Fruit fly (Drosophila melanogaster) whole organism, wandering third instar larva: Measurements from ENCODE around the gene CG7560.

Source experiments
- Abd-B ChIP-seq: fragments of >200 bp; optimal IDR thresholded peaks from 2 replicates; lab custom pipeline; 2017; ENCODE audit warnings: missing biosample characterization, missing genetic modification characterization
- CG32264 ChIP-seq: fragments of 200-800 bp; sonication (Bioruptor generic); optimal IDR thresholded peaks from 2 replicates; lab custom pipeline; 2016; ENCODE audit warnings: missing biosample characterization, missing genetic modification characterization
- CrebA ChIP-seq: fragments of 200-800 bp; sonication (Bioruptor generic); optimal IDR thresholded peaks from 2 replicates; lab custom pipeline; 2016; ENCODE audit warnings: missing biosample characterization, mild to moderate bottlenecking, missing genetic modification characterization, borderline replicate concordance
- Dfd ChIP-seq: fragments of >200 bp; optimal IDR thresholded peaks from 2 replicates; lab custom pipeline; 2017; ENCODE audit warnings: missing biosample characterization, missing genetic modification characterization
- Dif ChIP-seq: fragments of 200-275, 200-300 bp; sonication (Bioruptor generic); optimal IDR thresholded peaks from 2 replicates; lab custom pipeline; 2018; ENCODE audit warnings: missing biosample characterization, missing genetic modification characterization; ENCODE audit not compliant: partially characterized antibody
- GATAd ChIP-seq: sonication (Bioruptor generic); optimal IDR thresholded peaks from 2 replicates; lab custom pipeline; 2016; ENCODE audit warnings: missing biosample characterization, missing genetic modification characterization
- HLH106 ChIP-seq: fragments of 200-800 bp; optimal IDR thresholded peaks from 3 replicates; lab custom pipeline; 2019; ENCODE audit warnings: missing biosample characterization, mild to moderate bottlenecking, missing genetic modification characterization, moderate library complexity
- Hnf4 ChIP-seq: fragments of 200-800 bp; sonication (Bioruptor generic); optimal IDR thresholded peaks from 2 replicates; lab custom pipeline; 2016; ENCODE audit warnings: missing biosample characterization, mild to moderate bottlenecking, missing genetic modification characterization
- Hr78 ChIP-seq: fragments of >200 bp; optimal IDR thresholded peaks from 2 replicates; lab custom pipeline; 2017; ENCODE audit warnings: missing biosample characterization, missing genetic modification characterization
- Hr83 ChIP-seq: fragments of 200-300 bp; sonication (Bioruptor generic); optimal IDR thresholded peaks from 2 replicates; lab custom pipeline; 2016; ENCODE audit warnings: missing biosample characterization, mild to moderate bottlenecking, missing genetic modification characterization, moderate library complexity; ENCODE audit not compliant: poor library complexity, severe bottlenecking
- Jra ChIP-seq: sonication (Bioruptor generic); optimal IDR thresholded peaks from 2 replicates; lab custom pipeline; 2016; ENCODE audit warnings: missing biosample characterization, missing genetic modification characterization
- Mio ChIP-seq: sonication (Bioruptor generic); optimal IDR thresholded peaks from 2 replicates; lab custom pipeline; 2016; ENCODE audit warnings: missing biosample characterization, missing genetic modification characterization
- Myc ChIP-seq: fragments of >200 bp; optimal IDR thresholded peaks from 2 replicates; lab custom pipeline; 2017
- N ChIP-seq: fragments of >200 bp; optimal IDR thresholded peaks from 2 replicates; lab custom pipeline; 2018; ENCODE audit warnings: missing biosample characterization, missing external identifiers, missing genetic modification characterization
- OdsH ChIP-seq: fragments of 200-800 bp; sonication (Bioruptor generic); optimal IDR thresholded peaks from 2 replicates; lab custom pipeline; 2016; ENCODE audit warnings: missing biosample characterization, mild to moderate bottlenecking, missing genetic modification characterization
- Rel ChIP-seq, 2 experiments: fragments of 200-800 bp; sonication (Bioruptor generic) in 1 of 2; optimal IDR thresholded peaks; 2 replicates in 1 of 2; 3 replicates in 1 of 2; lab custom pipeline; 2016 to 2019; ENCODE audit warnings: mild to moderate bottlenecking in 2 of 2, missing biosample characterization in 2 of 2, missing genetic modification characterization in 2 of 2, moderate library complexity in 1 of 2
- Sp1 ChIP-seq: fragments of 200-800 bp; sonication (Bioruptor generic); optimal IDR thresholded peaks from 3 replicates; lab custom pipeline; 2019; ENCODE audit warnings: missing biosample characterization, mild to moderate bottlenecking, missing genetic modification characterization, moderate library complexity
- Vsx2 ChIP-seq: fragments of 200-300, 225-300 bp; sonication (Bioruptor generic); optimal IDR thresholded peaks from 2 replicates; lab custom pipeline; 2018; ENCODE audit warnings: missing biosample characterization, missing genetic modification characterization; ENCODE audit not compliant: partially characterized antibody
- br ChIP-seq: fragments of 200-800 bp; sonication (Bioruptor generic); optimal IDR thresholded peaks from 2 replicates; lab custom pipeline; 2016; ENCODE audit warnings: missing biosample characterization, missing genetic modification characterization
- dl ChIP-seq, 2 experiments: fragments of 175-275, 200-275 bp in 1 of 2; fragments of 200-275 bp in 1 of 2; sonication (Bioruptor generic); optimal IDR thresholded peaks; lab custom pipeline; 2018; ENCODE audit warnings: mild to moderate bottlenecking in 2 of 2, missing biosample characterization in 2 of 2, missing genetic modification characterization in 2 of 2, moderate library complexity in 2 of 2; ENCODE audit not compliant: partially characterized antibody in 2 of 2, insufficient read depth in 1 of 2
- dsf ChIP-seq: sonication (Bioruptor generic); optimal IDR thresholded peaks from 2 replicates; lab custom pipeline; 2016; ENCODE audit warnings: missing biosample characterization, missing genetic modification characterization, borderline replicate concordance
- ey ChIP-seq: fragments of 200-800 bp; sonication (Bioruptor generic); optimal IDR thresholded peaks from 2 replicates; lab custom pipeline; 2016; ENCODE audit warnings: missing biosample characterization, missing genetic modification characterization
- foxo ChIP-seq, 2 experiments: fragments of 200-800 bp; sonication (Bioruptor generic); optimal IDR thresholded peaks; 2 replicates in 1 of 2; 3 replicates in 1 of 2; lab custom pipeline; 2016 to 2017; ENCODE audit warnings: missing biosample characterization in 2 of 2, missing genetic modification characterization in 2 of 2
- fru ChIP-seq: fragments of 200-800 bp; sonication (Bioruptor generic); optimal IDR thresholded peaks from 3 replicates; lab custom pipeline; 2016; ENCODE audit warnings: missing biosample characterization, mild to moderate bottlenecking, missing genetic modification characterization
- h ChIP-seq: fragments of 200-800 bp; sonication (Bioruptor generic); optimal IDR thresholded peaks from 3 replicates; lab custom pipeline; 2016; ENCODE audit warnings: missing biosample characterization, mild to moderate bottlenecking, missing genetic modification characterization
- jim ChIP-seq: fragments of 175-275, 200-325 bp; sonication (Bioruptor generic); optimal IDR thresholded peaks from 2 replicates; lab custom pipeline; 2016; ENCODE audit warnings: missing biosample characterization, mild to moderate bottlenecking, missing genetic modification characterization
- lola ChIP-seq: fragments of >200 bp; optimal IDR thresholded peaks from 2 replicates; lab custom pipeline; 2017; ENCODE audit warnings: missing biosample characterization, missing genetic modification characterization
- psq ChIP-seq: fragments of 200-800 bp; sonication (Bioruptor generic); optimal IDR thresholded peaks from 3 replicates; lab custom pipeline; 2017; ENCODE audit warnings: missing biosample characterization, mild to moderate bottlenecking, missing genetic modification characterization, moderate library complexity
- rgr ChIP-seq: fragments of 200-800 bp; sonication (Bioruptor generic); optimal IDR thresholded peaks from 3 replicates; lab custom pipeline; 2016; ENCODE audit warnings: missing biosample characterization, mild to moderate bottlenecking, missing genetic modification characterization
- sage ChIP-seq: fragments of 200-800 bp; sonication (Bioruptor generic); optimal IDR thresholded peaks from 2 replicates; lab custom pipeline; 2016; ENCODE audit warnings: missing biosample characterization, mild to moderate bottlenecking, missing genetic modification characterization
- tai ChIP-seq: sonication (Bioruptor generic); optimal IDR thresholded peaks from 2 replicates; lab custom pipeline; 2016; ENCODE audit warnings: missing biosample characterization, missing genetic modification characterization

The CG7560 gene

DNA sequence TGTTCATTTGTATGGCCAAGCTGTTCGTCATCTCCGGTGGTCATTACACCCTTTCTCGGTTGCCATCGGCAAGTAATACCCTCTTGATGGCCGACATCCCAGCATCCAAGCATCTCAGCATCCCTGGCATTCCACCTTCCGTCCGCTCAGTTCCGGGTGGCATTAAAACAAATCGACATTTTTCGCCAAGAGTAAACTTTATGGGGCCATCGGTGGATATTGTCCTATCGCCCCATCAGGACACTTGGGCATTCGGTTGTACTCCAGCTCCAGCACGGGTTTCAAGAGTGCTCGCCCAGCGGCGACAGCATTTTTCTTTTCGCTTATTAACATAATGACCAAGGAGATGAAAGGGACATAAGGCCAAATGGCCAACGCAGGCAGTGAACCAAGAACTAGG is 15.3 kb downstream of the CG7560 start:
- TF ChIP-seq Myc (lab: Kevin White, UChicago) = no peak
- TF ChIP-seq CrebA (GFP tag; lab: Kevin White, UChicago) = no peak
- TF ChIP-seq Jra (GFP tag; lab: Kevin White, UChicago) = no peak
- TF ChIP-seq CG32264 (GFP tag; lab: Kevin White, UChicago) = no peak
- no peak for TF ChIP-seq Vsx2 (GFP tag; lab: Kevin White, UChicago)
- no peak for TF ChIP-seq foxo (GFP tag; optimal IDR thresholded peaks at IDR 0.05; lab: Kevin White, UChicago)
- no peak for TF ChIP-seq tai (GFP tag; lab: Kevin White, UChicago)
- TF ChIP-seq Sp1 (GFP tag; lab: Kevin White, UChicago) = no peak
- TF ChIP-seq Abd-B (GFP tag; lab: Kevin White, UChicago) = no peak
- no peak for TF ChIP-seq dsf (GFP tag; lab: Kevin White, UChicago)
- no peak for TF ChIP-seq Dfd (GFP tag; lab: Kevin White, UChicago)
- no peak for TF ChIP-seq N (GFP tag; lab: Kevin White, UChicago)

DNA sequence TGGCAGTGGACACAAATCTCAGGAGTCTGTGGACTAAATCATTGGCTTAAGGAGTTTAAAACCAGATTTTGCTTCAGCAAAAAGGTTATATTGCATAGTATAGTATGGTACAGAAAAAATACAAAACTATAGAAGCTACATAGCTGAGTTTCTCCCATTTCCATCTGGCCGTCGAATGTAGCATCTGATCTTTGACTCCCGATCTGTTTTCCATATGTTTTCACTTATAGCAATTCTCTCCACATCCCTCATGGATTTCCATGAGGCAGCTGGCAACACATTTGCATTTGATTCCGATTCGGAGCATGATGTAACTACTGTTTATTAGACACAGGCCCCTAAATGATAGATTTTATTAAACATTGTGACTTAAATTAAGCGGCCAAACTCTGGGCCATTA is 15.8 kb downstream of the CG7560 start:
- TF ChIP-seq Hnf4 (GFP tag; lab: Kevin White, UChicago) (no peak), Hr83 (GFP tag; lab: Kevin White, UChicago) (no peak), jim (GFP tag; lab: Kevin White, UChicago) (no peak), Vsx2 (GFP tag; lab: Kevin White, UChicago) (no peak), Mio (GFP tag; lab: Kevin White, UChicago) (no peak), h (GFP tag; lab: Kevin White, UChicago) (no peak), OdsH (GFP tag; lab: Kevin White, UChicago) (no peak)

DNA sequence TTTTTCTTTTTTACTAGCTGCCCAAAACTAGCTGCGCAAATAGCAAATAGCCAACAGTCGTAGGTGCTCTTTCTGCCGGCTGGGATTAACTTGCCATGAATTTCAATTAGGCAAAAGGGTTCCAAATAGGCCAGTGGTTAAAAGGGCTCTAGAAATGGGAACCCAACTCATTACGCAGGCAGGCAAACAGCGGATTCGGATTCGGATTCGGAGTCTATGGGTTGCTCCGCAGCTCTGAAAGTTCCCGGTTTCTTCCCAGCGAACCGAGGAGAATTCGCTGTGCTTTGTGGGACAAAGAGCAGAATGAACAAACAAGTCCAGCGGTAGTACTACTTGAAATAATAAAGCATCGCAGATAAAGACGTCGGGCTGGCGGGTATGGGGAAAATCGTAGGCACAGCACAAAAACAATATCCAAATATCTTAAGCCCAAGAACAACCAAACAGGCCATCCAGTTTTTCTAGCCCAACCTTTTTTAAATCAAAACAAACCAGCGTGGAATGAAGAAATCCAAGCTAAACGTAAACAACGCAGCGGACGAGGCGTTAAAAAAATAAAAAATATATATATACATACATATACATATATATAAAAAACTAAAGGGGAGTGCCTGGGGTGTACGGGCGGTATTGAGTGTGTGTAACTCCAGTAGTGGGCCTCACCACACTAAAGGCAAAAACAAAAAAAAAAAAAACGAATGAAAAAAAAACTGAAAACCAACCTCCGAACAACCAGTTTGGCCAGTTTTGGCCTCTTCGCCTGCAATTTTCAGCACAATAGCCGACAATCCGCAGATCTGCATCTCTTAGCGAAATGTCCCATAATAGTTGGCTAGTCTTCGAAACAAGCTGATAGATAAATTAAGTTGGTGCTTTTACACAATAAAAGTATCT is 17.2 kb downstream of the CG7560 start:
- TF ChIP-seq Jra (GFP tag; lab: Kevin White, UChicago) = no peak
- TF ChIP-seq sage (GFP tag; lab: Kevin White, UChicago) = no peak
- no peak for TF ChIP-seq Rel (GFP tag; optimal IDR thresholded peaks at IDR 0.05; lab: Kevin White, UChicago)
- no peak for TF ChIP-seq Rel (tag; optimal IDR thresholded peaks at IDR 0.05; lab: Kevin White, UChicago)
- TF ChIP-seq lola (GFP tag; lab: Kevin White, UChicago) = no peak
- TF ChIP-seq psq (GFP tag; lab: Kevin White, UChicago) = peak; percentile 55
- TF ChIP-seq br (GFP tag; lab: Kevin White, UChicago) = no peak
- TF ChIP-seq Dfd (GFP tag; lab: Kevin White, UChicago) = no peak
- no peak for TF ChIP-seq Vsx2 (GFP tag; lab: Kevin White, UChicago)

DNA sequence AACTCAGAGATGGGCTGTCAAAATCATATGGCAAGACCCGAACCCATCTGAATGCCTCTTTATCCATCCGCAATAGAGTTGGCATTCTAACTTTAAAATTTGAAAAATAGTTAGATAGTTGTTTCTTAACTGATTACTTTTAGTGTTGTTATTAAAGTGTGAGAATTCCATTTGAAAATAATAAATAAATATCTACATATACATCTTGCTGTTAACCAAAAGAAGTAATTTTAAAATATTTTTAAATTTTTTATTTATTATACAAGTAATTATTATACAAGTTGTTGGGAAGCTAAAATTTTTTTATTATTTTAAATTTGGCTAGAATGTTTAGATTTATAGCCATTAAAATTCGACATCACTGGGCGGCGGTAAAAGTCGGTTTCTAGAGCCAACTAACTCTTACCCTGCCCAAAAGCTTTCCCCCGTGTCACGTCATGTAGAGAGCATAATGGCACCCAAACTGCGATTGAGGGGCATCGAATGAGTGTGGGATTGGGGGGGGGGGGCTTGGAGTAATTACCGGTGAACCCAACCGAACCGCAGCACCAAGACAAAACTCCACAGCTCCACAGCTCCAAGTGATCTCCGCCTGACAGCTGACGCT is 18.6 kb downstream of the CG7560 start:
- TF ChIP-seq HLH106 (peak; percentile 16), Dfd (GFP tag; lab: Kevin White, UChicago) (peak; percentile 42), N (GFP tag; lab: Kevin White, UChicago) (no peak), h (GFP tag; lab: Kevin White, UChicago) (no peak), fru (GFP tag; lab: Kevin White, UChicago) (peak; percentile 2), Sp1 (GFP tag; lab: Kevin White, UChicago) (peak; percentile 11), sage (GFP tag; lab: Kevin White, UChicago) (no peak), Hr83 (GFP tag; lab: Kevin White, UChicago) (no peak), foxo (GFP tag; optimal IDR thresholded peaks at IDR 0.05; lab: Kevin White, UChicago) (peak in 1 of 2 experiments; percentile 2), dsf (GFP tag; lab: Kevin White, UChicago) (no peak), psq (GFP tag; lab: Kevin White, UChicago) (peak; percentile 15)

DNA sequence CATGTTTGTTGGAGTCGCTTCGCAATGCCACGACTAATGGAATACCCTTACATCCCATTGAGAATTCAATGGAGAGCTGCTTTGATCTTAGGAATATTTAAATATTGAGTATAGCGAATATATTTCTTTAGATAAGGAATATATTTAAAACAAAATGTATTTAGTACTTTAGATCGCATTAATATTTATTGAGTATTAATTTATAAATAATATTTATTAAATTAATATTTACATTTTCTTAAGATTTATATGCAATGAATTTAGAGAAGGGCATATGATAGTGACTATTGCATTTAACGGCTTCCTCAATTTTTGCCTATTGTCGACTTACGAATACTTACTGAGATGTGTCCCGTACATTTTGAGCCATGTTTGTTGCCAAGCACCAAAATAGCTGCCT is 19.2 kb downstream of the CG7560 start:
- TF ChIP-seq Hr78 (no peak), Abd-B (GFP tag; lab: Kevin White, UChicago) (no peak), rgr (no peak), tai (GFP tag; lab: Kevin White, UChicago) (no peak), Dfd (GFP tag; lab: Kevin White, UChicago) (no peak), GATAd (GFP tag; lab: Kevin White, UChicago) (no peak), Mio (GFP tag; lab: Kevin White, UChicago) (no peak), dsf (GFP tag; lab: Kevin White, UChicago) (no peak), jim (GFP tag; lab: Kevin White, UChicago) (no peak), ey (no peak), Dif (no peak), OdsH (GFP tag; lab: Kevin White, UChicago) (no peak), dl (GFP tag; optimal IDR thresholded peaks at IDR 0.05; lab: Kevin White, UChicago; ENCODE audit: insufficient read depth in 1 of 2, partially characterized antibody in 2 of 2) (no peak), Sp1 (GFP tag; lab: Kevin White, UChicago) (no peak)
